Fruit fly (Drosophila melanogaster): ENCODE data around the gene Acox3.

Acox3 gene

dm6 chr2L:6488676-6489140 lies 40.5 kb upstream of the Acox3 start, which contains the start of the genes KFase and epsilonCOP (continued):
- TF ChIP-seq Neu2 (GFP tag; optimal IDR thresholded peaks at IDR 0.05; ENCODE audit: borderline replicate concordance) (no peak), Sry-β (GFP tag; optimal IDR thresholded peaks at IDR 0.05) (no peak), CG17385 (GFP tag; optimal IDR thresholded peaks at IDR 0.05) (peak; percentile 53), danr (GFP tag; IDR thresholded peaks at IDR 0.05) (no peak), CG30403 (GFP tag; optimal IDR thresholded peaks at IDR 0.05) (peak; percentile 77), Sin3A (optimal IDR thresholded peaks at IDR 0.05) (peak; percentile 43), CG3163 (GFP tag; optimal IDR thresholded peaks at IDR 0.05) (peak; percentile 5), Bteb2 (GFP tag; optimal IDR thresholded peaks at IDR 0.05) (peak; percentile 76), CG15696 (tag; optimal IDR thresholded peaks at IDR 0.05) (peak; percentile 41), TFAM (GFP tag; optimal IDR thresholded peaks at IDR 0.05) (no peak), CG12769 (tag; optimal IDR thresholded peaks at IDR 0.05) (no peak), NC2β (GFP tag; optimal IDR thresholded peaks at IDR 0.05) (peak; percentile 71), zf30C (GFP tag; optimal IDR thresholded peaks at IDR 0.05) (no peak), cato (GFP tag; optimal IDR thresholded peaks at IDR 0.05; ENCODE audit: borderline replicate concordance) (no peak), salm (tag; optimal IDR thresholded peaks at IDR 0.05) (no peak), Hand (GFP tag; optimal IDR thresholded peaks at IDR 0.05) (no peak), NfI (GFP tag; optimal IDR thresholded peaks at IDR 0.05) (peak; percentile 62), CG34224 (GFP tag; IDR thresholded peaks at IDR 0.05; ENCODE audit: partially characterized antibody) (peak; percentile 83), slp2 (GFP tag; optimal IDR thresholded peaks at IDR 0.05) (no peak), Camta (GFP tag; optimal IDR thresholded peaks at IDR 0.05) (peak; percentile 57), Trl (optimal IDR thresholded peaks at IDR 0.05) (no peak), Trl (GFP tag; optimal IDR thresholded peaks at IDR 0.05) (peak; percentile 79), ara (GFP tag; IDR thresholded peaks at IDR 0.05) (no peak), Atf6 (GFP tag; IDR thresholded peaks at IDR 0.05) (no peak), CG11247 (GFP tag; IDR thresholded peaks at IDR 0.05) (0 out of 2 replicates have a peak, but pooled peaks have one; percentile 23), CG4730 (GFP tag; IDR thresholded peaks at IDR 0.05) (0 out of 2 replicates have a peak, but pooled peaks have one; percentile 28), btn (GFP tag; optimal IDR thresholded peaks at IDR 0.05) (no peak), dati (GFP tag; IDR thresholded peaks at IDR 0.05) (no peak), CG18011 (GFP tag; optimal IDR thresholded peaks at IDR 0.05) (peak; percentile 46), CG7928 (GFP tag; optimal IDR thresholded peaks at IDR 0.05) (peak; percentile 89), aop (GFP tag; IDR thresholded peaks at IDR 0.05) (no peak), Dip3 (GFP tag; optimal IDR thresholded peaks at IDR 0.05) (peak; percentile 71), fru (optimal IDR thresholded peaks at IDR 0.05) (no peak), ab (GFP tag; optimal IDR thresholded peaks at IDR 0.05) (no peak), cwo (GFP tag; optimal IDR thresholded peaks at IDR 0.05) (no peak), Dek (tag; optimal IDR thresholded peaks at IDR 0.05) (peak; percentile 57), ato (GFP tag; IDR thresholded peaks at IDR 0.05; ENCODE audit: partially characterized antibody) (peak; percentile 63; the same call in 1 of the 2 replicates), PHDP (tag; optimal IDR thresholded peaks at IDR 0.05) (peak; percentile 60), CG11723 (GFP tag; optimal IDR thresholded peaks at IDR 0.05) (no peak), chm (GFP tag; IDR thresholded peaks at IDR 0.05) (no peak), Ravus (GFP tag; IDR thresholded peaks at IDR 0.05) (no peak), CG17912 (GFP tag; optimal IDR thresholded peaks at IDR 0.05) (peak; percentile 3), bowl (GFP tag; IDR thresholded peaks at IDR 0.05) (no peak), CG17802 (tag; optimal IDR thresholded peaks at IDR 0.05) (no peak), kay (GFP tag; optimal IDR thresholded peaks at IDR 0.05) (peak; percentile 54), CG18619 (GFP tag; optimal IDR thresholded peaks at IDR 0.05) (no peak), CG8388 (GFP tag; optimal IDR thresholded peaks at IDR 0.05) (peak; percentile 53), Hsf (GFP tag; optimal IDR thresholded peaks at IDR 0.05) (peak; percentile 71), chif (GFP tag; optimal IDR thresholded peaks at IDR 0.05) (peak; percentile 34 to 36), zfh1 (GFP tag; IDR thresholded peaks at IDR 0.05) (no peak), toy (GFP tag; IDR thresholded peaks at IDR 0.05) (no peak), abd-A (tag; optimal IDR thresholded peaks at IDR 0.05) (no peak)

Data from whole organism, embryonic.